Worm (Caenorhabditis elegans): ENCODE measurements around the gene gst-41.

ce11 chrV:7374090-7374489, 25.0 kb downstream of the gst-41 start, which contains the start of gene srx-56:
- TF ChIP-seq T22C8.4 (GFP tag; IDR thresholded peaks at IDR 0.05) (no peak), ztf-29 (GFP tag; IDR thresholded peaks at IDR 0.05) (no peak), flt-1 (GFP tag; IDR thresholded peaks at IDR 0.05) (no peak), klf-2 (GFP tag; conservative IDR thresholded peaks at IDR 0.05) (no peak), ztf-23 (GFP tag; IDR thresholded peaks at IDR 0.05) (no peak), ref-1 (GFP tag; conservative IDR thresholded peaks at IDR 0.05) (no peak), cog-1 (tag; optimal IDR thresholded peaks at IDR 0.05) (no peak), med-1 (GFP tag; optimal IDR thresholded peaks at IDR 0.05; ENCODE audit: insufficient read depth) (no peak)
